Fruit fly (Drosophila melanogaster) whole organism, pupa: ENCODE data around the gene Rh4.

Source experiments
- CG12605 ChIP-seq: fragments of 200-800 bp; sonication (Bioruptor generic); IDR thresholded peaks from 2 replicates; pipeline ENCODE4 v1.3.6; 2022; ENCODE audit warnings: missing biosample characterization, missing genetic modification characterization
- CG17806 ChIP-seq: fragments of 200-800 bp; sonication (Bioruptor generic); optimal IDR thresholded peaks from 2 replicates; lab custom pipeline; 2018; ENCODE audit warnings: missing biosample characterization, mild to moderate bottlenecking, missing genetic modification characterization, moderate library complexity
- CG32121 ChIP-seq: fragments of 200-800 bp; sonication (Bioruptor generic); IDR thresholded peaks from 2 replicates; pipeline ENCODE4 v1.3.6; 2022; ENCODE audit warnings: missing biosample characterization, missing genetic modification characterization
- CG34367 ChIP-seq: fragments of 200-800 bp; sonication (Bioruptor generic); optimal IDR thresholded peaks from 2 replicates; lab custom pipeline; 2018; ENCODE audit warnings: missing biosample characterization, mild to moderate bottlenecking, missing genetic modification characterization
- CG4496 ChIP-seq: fragments of 200-800 bp; sonication (Bioruptor generic); IDR thresholded peaks from 3 replicates; pipeline ENCODE4 v1.3.6; 2022; ENCODE audit warnings: missing biosample characterization, missing genetic modification characterization
- CG8159 ChIP-seq: fragments of 200-800 bp; sonication (Bioruptor generic); optimal IDR thresholded peaks from 3 replicates; lab custom pipeline; 2018; ENCODE audit warnings: missing biosample characterization, mild to moderate bottlenecking, missing genetic modification characterization, moderate library complexity
- CG8301 ChIP-seq: fragments of 200-800 bp; sonication (Bioruptor generic); optimal IDR thresholded peaks from 2 replicates; lab custom pipeline; 2018; ENCODE audit warnings: missing biosample characterization, mild to moderate bottlenecking, missing genetic modification characterization
- Pif1A ChIP-seq: fragments of 200-800 bp; sonication (Bioruptor generic); optimal IDR thresholded peaks from 3 replicates; lab custom pipeline; 2016; ENCODE audit warnings: missing biosample characterization, missing genetic modification characterization
- Pif1B ChIP-seq: fragments of 200-800 bp; sonication (Bioruptor generic); optimal IDR thresholded peaks from 3 replicates; lab custom pipeline; 2016; ENCODE audit warnings: missing biosample characterization, missing genetic modification characterization
- gl ChIP-seq: fragments of 200-800 bp; sonication (Bioruptor generic); optimal IDR thresholded peaks from 2 replicates; lab custom pipeline; 2018; ENCODE audit warnings: missing biosample characterization, mild to moderate bottlenecking, missing genetic modification characterization
- rn ChIP-seq: fragments of 200-800 bp; sonication (Bioruptor generic); IDR thresholded peaks from 2 replicates; pipeline ENCODE4 v1.3.6; 2022; ENCODE audit warnings: missing biosample characterization, missing genetic modification characterization

DNA sequence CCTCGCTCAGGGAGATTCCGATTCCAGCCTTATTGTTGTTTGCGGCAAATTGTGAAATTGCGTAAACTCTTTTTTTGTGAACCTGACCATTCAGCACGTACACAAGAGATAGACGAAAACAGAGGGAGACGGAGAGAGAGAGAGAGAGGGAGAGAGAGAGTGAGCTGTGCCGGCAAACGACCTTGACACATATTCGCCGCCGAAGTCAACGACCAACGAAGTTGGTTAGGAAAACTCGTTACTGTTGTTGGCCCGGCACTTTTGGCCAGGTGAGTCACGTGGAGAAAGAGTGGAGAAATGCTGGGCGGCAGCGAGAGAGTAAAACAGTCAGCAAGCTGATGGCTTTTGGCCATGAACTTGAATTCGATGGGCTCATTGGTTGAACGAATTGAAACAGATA lies 32.3 kb downstream of the Rh4 start:
- TF ChIP-seq CG8301 (tag; lab: Kevin White, UChicago) = no peak
- no peak for TF ChIP-seq CG32121 (GFP tag; lab: Robert Waterston, UW)
- no peak for TF ChIP-seq gl (tag; lab: Kevin White, UChicago)
- no peak for TF ChIP-seq CG34367 (tag; lab: Kevin White, UChicago)
- no peak for TF ChIP-seq CG17806 (tag; lab: Kevin White, UChicago)
- no peak for TF ChIP-seq CG4496 (GFP tag; lab: Robert Waterston, UW)
- TF ChIP-seq rn = no peak
- TF ChIP-seq Pif1A (GFP tag; lab: Kevin White, UChicago) = no peak
- TF ChIP-seq CG12605 (GFP tag; lab: Robert Waterston, UW) = no peak
- TF ChIP-seq CG8159 (tag; lab: Kevin White, UChicago) = no peak
- TF ChIP-seq Pif1B (GFP tag; lab: Kevin White, UChicago) = no peak
